Worm (Caenorhabditis elegans) whole organism, young adult: Measurements from ENCODE around the gene Y43E12A.2.

Source experiments
- B0336.3 ChIP-seq: fragments of 200-800 bp; sonication (Bioruptor generic); IDR thresholded peaks from 2 replicates; pipeline ENCODE4 v1.3.6; 2022; ENCODE audit warnings: missing genetic modification characterization, missing compliant biosample characterization
- F10E7.11 ChIP-seq: sonication (generic microtip); optimal IDR thresholded peaks from 2 replicates; lab custom pipeline; 2017; ENCODE audit warnings: mild to moderate bottlenecking, missing genetic modification characterization, moderate library complexity, missing compliant biosample characterization
- F23B12.7 ChIP-seq: sonication (generic microtip); optimal IDR thresholded peaks from 2 replicates; lab custom pipeline; 2017; ENCODE audit warnings: missing genetic modification characterization, mild to moderate bottlenecking, missing compliant biosample characterization, antibody characterized with exemption, moderate library complexity; ENCODE audit not compliant: insufficient read depth
- F33H1.4 ChIP-seq: fragments of 200-800 bp; sonication (Bioruptor generic); IDR thresholded peaks from 2 replicates; pipeline ENCODE4 v1.3.6; 2022; ENCODE audit warnings: missing genetic modification reagents, missing genetic modification characterization, missing compliant biosample characterization
- F37B4.10 ChIP-seq: fragments of 200-800 bp; sonication (Bioruptor generic); IDR thresholded peaks from 2 replicates; pipeline ENCODE4 v1.3.6; 2022; ENCODE audit warnings: missing genetic modification characterization, missing compliant biosample characterization
- T07F8.4 ChIP-seq: sonication (generic microtip); optimal IDR thresholded peaks from 2 replicates; lab custom pipeline; 2016; ENCODE audit warnings: mild to moderate bottlenecking, missing genetic modification characterization, moderate library complexity, missing compliant biosample characterization
- Y56A3A.18 ChIP-seq: fragments of 200-800 bp; sonication (Bioruptor generic); IDR thresholded peaks from 2 replicates; pipeline ENCODE4 v1.3.6; 2022; ENCODE audit warnings: missing genetic modification reagents, missing genetic modification characterization, missing compliant biosample characterization
- ama-1 ChIP-seq, 3 experiments: fragments of 150-350 bp in 1 of 3; sonication (generic microtip) in 2 of 3; optimal IDR thresholded peaks; 2 replicates each; lab custom pipeline; 2014 to 2018; ENCODE audit warnings: missing biosample characterization in 2 of 3, missing genetic modification characterization in 2 of 3, missing genetic modification reagents in 2 of 3
- attf-5 ChIP-seq: fragments of 200-800 bp; sonication (Bioruptor generic); optimal IDR thresholded peaks from 2 replicates; lab custom pipeline; 2018; ENCODE audit warnings: mild to moderate bottlenecking, missing genetic modification characterization, missing compliant biosample characterization
- bed-1 ChIP-seq: fragments of 200-800 bp; sonication (Bioruptor generic); IDR thresholded peaks from 2 replicates; pipeline ENCODE4 v1.3.6; 2022; ENCODE audit warnings: missing genetic modification reagents, missing genetic modification characterization, missing compliant biosample characterization
- ccch-3 ChIP-seq: fragments of 200-800 bp; sonication (Bioruptor generic); optimal IDR thresholded peaks from 2 replicates; lab custom pipeline; 2018; ENCODE audit warnings: mild to moderate bottlenecking, missing genetic modification characterization, missing compliant biosample characterization
- cebp-2 ChIP-seq: fragments of 200-800 bp; sonication (Bioruptor generic); IDR thresholded peaks from 2 replicates; pipeline ENCODE4 v1.3.6; 2022; ENCODE audit warnings: missing genetic modification characterization, missing compliant biosample characterization
- ceh-27 ChIP-seq: fragments of 200-800 bp; sonication (Bioruptor generic); optimal IDR thresholded peaks from 2 replicates; lab custom pipeline; 2018; ENCODE audit warnings: mild to moderate bottlenecking, missing genetic modification characterization, moderate library complexity, missing compliant biosample characterization
- ceh-40 ChIP-seq: fragments of 200-800 bp; sonication (Bioruptor generic); IDR thresholded peaks from 2 replicates; pipeline ENCODE4 v1.3.6; 2022; ENCODE audit warnings: missing genetic modification characterization, missing compliant biosample characterization
- ceh-58 ChIP-seq: fragments of 200-800 bp; sonication (Bioruptor generic); IDR thresholded peaks from 2 replicates; pipeline ENCODE4 v1.3.6; 2022; ENCODE audit warnings: missing genetic modification characterization, missing compliant biosample characterization
- die-1 ChIP-seq: sonication (generic microtip); optimal IDR thresholded peaks from 2 replicates; lab custom pipeline; 2016; ENCODE audit warnings: missing genotype, mild to moderate bottlenecking, missing genetic modification characterization, missing compliant biosample characterization
- dox-1 ChIP-seq: fragments of 200-800 bp; sonication (Bioruptor generic); IDR thresholded peaks from 2 replicates; pipeline ENCODE4 v1.3.6; 2022; ENCODE audit warnings: missing genetic modification reagents, missing genetic modification characterization, missing compliant biosample characterization
- dpl-1 ChIP-seq: fragments of 150-350 bp; optimal IDR thresholded peaks from 2 replicates; lab custom pipeline; 2014; ENCODE audit warnings: missing biosample characterization, missing genetic modification reagents, missing genetic modification characterization
- efl-1 ChIP-seq: fragments of 150-350 bp; optimal IDR thresholded peaks from 2 replicates; lab custom pipeline; 2014; ENCODE audit warnings: missing biosample characterization, missing genetic modification reagents, missing genetic modification characterization
- egrh-3 ChIP-seq: fragments of 200-800 bp; sonication (Bioruptor generic); IDR thresholded peaks from 2 replicates; pipeline ENCODE4 v1.3.6; 2022; ENCODE audit warnings: missing genetic modification reagents, missing genetic modification characterization, missing compliant biosample characterization
- ekl-4 ChIP-seq: fragments of 200-800 bp; sonication (Bioruptor generic); IDR thresholded peaks from 2 replicates; pipeline ENCODE4 v1.3.6; 2022; ENCODE audit warnings: missing genetic modification reagents, missing genetic modification characterization, missing compliant biosample characterization
- ets-4 ChIP-seq: fragments of 200-800 bp; sonication (Bioruptor generic); optimal IDR thresholded peaks from 2 replicates; lab custom pipeline; 2018; ENCODE audit warnings: mild to moderate bottlenecking, missing genetic modification characterization, missing compliant biosample characterization
- hlh-12 ChIP-seq: sonication (generic microtip); optimal IDR thresholded peaks from 2 replicates; lab custom pipeline; 2016; ENCODE audit warnings: missing genetic modification characterization, missing compliant biosample characterization
- hlh-26 ChIP-seq: fragments of 200-800 bp; sonication (Bioruptor generic); conservative IDR thresholded peaks from 2 replicates; pipeline ENCODE4 v1.3.6; 2022; ENCODE audit warnings: missing genetic modification reagents, missing genetic modification characterization, missing compliant biosample characterization
- hmg-1.2 ChIP-seq: fragments of 200-800 bp; sonication (Bioruptor generic); IDR thresholded peaks from 2 replicates; pipeline ENCODE4 v1.3.6; 2022; ENCODE audit warnings: missing genetic modification reagents, missing genetic modification characterization, missing compliant biosample characterization
- let-526 ChIP-seq: fragments of 200-800 bp; sonication (Bioruptor generic); IDR thresholded peaks from 2 replicates; pipeline ENCODE4 v1.3.6; 2022; ENCODE audit warnings: missing genetic modification reagents, missing genetic modification characterization, missing compliant biosample characterization
- lin-26 ChIP-seq: fragments of 200-800 bp; sonication (Bioruptor generic); IDR thresholded peaks from 2 replicates; pipeline ENCODE4 v1.3.6; 2022; ENCODE audit warnings: missing genetic modification reagents, missing genetic modification characterization, missing compliant biosample characterization
- lir-1 ChIP-seq: fragments of 200-800 bp; sonication (Bioruptor generic); conservative IDR thresholded peaks from 2 replicates; pipeline ENCODE4 v1.3.6; 2022; ENCODE audit warnings: missing genetic modification reagents, missing genetic modification characterization, missing compliant biosample characterization
- lsl-1 ChIP-seq: fragments of 200-800 bp; sonication (Bioruptor generic); optimal IDR thresholded peaks from 2 replicates; lab custom pipeline; 2018; ENCODE audit warnings: mild to moderate bottlenecking, missing genetic modification characterization, moderate library complexity, missing compliant biosample characterization
- madf-3 ChIP-seq: fragments of 200-800 bp; sonication (Bioruptor generic); IDR thresholded peaks from 2 replicates; pipeline ENCODE4 v1.3.6; 2022; ENCODE audit warnings: missing genetic modification reagents, missing genetic modification characterization, missing compliant biosample characterization
- madf-6 ChIP-seq: fragments of 200-800 bp; sonication (Bioruptor generic); IDR thresholded peaks from 2 replicates; pipeline ENCODE4 v1.3.6; 2022; ENCODE audit warnings: missing genetic modification reagents, missing genetic modification characterization, missing compliant biosample characterization
- madf-8 ChIP-seq: fragments of 200-800 bp; sonication (Bioruptor generic); conservative IDR thresholded peaks from 2 replicates; pipeline ENCODE4 v1.3.6; 2022; ENCODE audit warnings: missing genetic modification reagents, missing genetic modification characterization, missing compliant biosample characterization
- nfya-2 ChIP-seq: fragments of 200-800 bp; sonication (Bioruptor generic); IDR thresholded peaks from 2 replicates; pipeline ENCODE4 v1.3.6; 2022; ENCODE audit warnings: missing genetic modification reagents, missing genetic modification characterization, missing compliant biosample characterization
- nfyb-1 ChIP-seq: fragments of 200-800 bp; sonication (Bioruptor generic); IDR thresholded peaks from 2 replicates; pipeline ENCODE4 v1.3.6; 2022; ENCODE audit warnings: missing genetic modification reagents, missing genetic modification characterization, missing compliant biosample characterization
- nhr-120 ChIP-seq: fragments of 200-800 bp; sonication (Bioruptor generic); IDR thresholded peaks from 2 replicates; pipeline ENCODE4 v1.3.6; 2022; ENCODE audit warnings: missing genetic modification characterization, missing compliant biosample characterization
- repo-1 ChIP-seq: sonication (generic microtip); optimal IDR thresholded peaks from 2 replicates; lab custom pipeline; 2017; ENCODE audit warnings: mild to moderate bottlenecking, missing genetic modification characterization, missing compliant biosample characterization
- sea-2 ChIP-seq: fragments of 200-800 bp; sonication (Bioruptor generic); IDR thresholded peaks from 2 replicates; pipeline ENCODE4 v1.3.6; 2022; ENCODE audit warnings: missing genetic modification characterization, missing compliant biosample characterization
- snpc-1.3 ChIP-seq: sonication (generic microtip); optimal IDR thresholded peaks from 2 replicates; lab custom pipeline; 2017; ENCODE audit warnings: missing genetic modification characterization, mild to moderate bottlenecking, missing compliant biosample characterization, antibody characterized with exemption, moderate library complexity, missing genotype, missing genetic modification reagents; ENCODE audit not compliant: insufficient read depth
- somi-1 ChIP-seq: fragments of 200-800 bp; sonication (Bioruptor generic); optimal IDR thresholded peaks from 2 replicates; lab custom pipeline; 2018; ENCODE audit warnings: mild to moderate bottlenecking, missing genetic modification characterization, missing compliant biosample characterization
- tlf-1 ChIP-seq: fragments of 200-800 bp; sonication (Bioruptor generic); optimal IDR thresholded peaks from 2 replicates; lab custom pipeline; 2018; ENCODE audit warnings: mild to moderate bottlenecking, missing genetic modification characterization, missing compliant biosample characterization
- unc-130 ChIP-seq: sonication (generic microtip); optimal IDR thresholded peaks from 2 replicates; lab custom pipeline; 2016; ENCODE audit warnings: missing genetic modification reagents, missing genetic modification characterization, missing compliant biosample characterization
- zfh-2 ChIP-seq: fragments of 200-800 bp; sonication (Bioruptor generic); conservative IDR thresholded peaks from 2 replicates; pipeline ENCODE4 v1.3.6; 2022; ENCODE audit warnings: missing genetic modification reagents, missing genetic modification characterization, missing compliant biosample characterization
- ztf-18 ChIP-seq: sonication (generic microtip); optimal IDR thresholded peaks from 2 replicates; lab custom pipeline; 2016; ENCODE audit warnings: missing genotype, mild to moderate bottlenecking, missing genetic modification characterization, missing compliant biosample characterization

Gene Y43E12A.2

ce11 chrIV:10985568-10986035 is 3.7 kb downstream of the Y43E12A.2 start, which contains the start of gene cyb-2.1 (continued):
- TF ChIP-seq madf-6 = peak; percentile 98
- TF ChIP-seq ceh-40 (GFP tag; lab: Robert Waterston, UW) = no peak
- no peak for TF ChIP-seq somi-1 (GFP tag; lab: Kevin White, UChicago)
- no peak for TF ChIP-seq nfyb-1
- no peak for TF ChIP-seq madf-3
- TF ChIP-seq ceh-58 (GFP tag; lab: Robert Waterston, UW) = no peak
- no peak for TF ChIP-seq dox-1 (GFP tag; lab: Robert Waterston, UW)
- TF ChIP-seq sea-2 (GFP tag; lab: Robert Waterston, UW) = no peak
- TF ChIP-seq lir-1 (GFP tag; lab: Robert Waterston, UW) = no peak
- TF ChIP-seq ceh-27 (GFP tag; lab: Kevin White, UChicago) = no peak
- TF ChIP-seq efl-1 = peak; percentile 59
- TF ChIP-seq lin-26 (GFP tag; lab: Robert Waterston, UW) = no peak
- TF ChIP-seq nhr-120 (GFP tag; lab: Robert Waterston, UW) = no peak
- TF ChIP-seq snpc-1.3 (tag; lab: Kevin White, UChicago) = no peak
- no peak for TF ChIP-seq Y56A3A.18 (GFP tag; lab: Robert Waterston, UW)
- TF ChIP-seq attf-5 = no peak
- TF ChIP-seq zfh-2 = no peak
- TF ChIP-seq ama-1 (optimal IDR thresholded peaks at IDR 0.05; lab: Kevin White, UChicago) = no peak
- no peak for TF ChIP-seq ama-1 (GFP tag; optimal IDR thresholded peaks at IDR 0.05; lab: Kevin White, UChicago)
- TF ChIP-seq hlh-26 (GFP tag; lab: Robert Waterston, UW) = no peak
- TF ChIP-seq lsl-1 (GFP tag; lab: Kevin White, UChicago) = peak; percentile 84
- TF ChIP-seq F33H1.4 = peak; percentile 71
- no peak for TF ChIP-seq nfya-2 (GFP tag; lab: Robert Waterston, UW)
- TF ChIP-seq tlf-1 (GFP tag; lab: Kevin White, UChicago) = no peak
- no peak for TF ChIP-seq cebp-2 (GFP tag; lab: Robert Waterston, UW)
- no peak for TF ChIP-seq egrh-3 (GFP tag; lab: Robert Waterston, UW)
- TF ChIP-seq F10E7.11 (tag; lab: Kevin White, UChicago) = no peak
- TF ChIP-seq unc-130 (GFP tag; lab: Kevin White, UChicago) = no peak
- TF ChIP-seq dpl-1 (GFP tag; lab: Kevin White, UChicago) = no peak
- TF ChIP-seq B0336.3 = no peak
- no peak for TF ChIP-seq ekl-4 (GFP tag; lab: Robert Waterston, UW)
- no peak for TF ChIP-seq ztf-18
- TF ChIP-seq F23B12.7 = no peak
- no peak for TF ChIP-seq ccch-3 (GFP tag; lab: Kevin White, UChicago)
- no peak for TF ChIP-seq hlh-12 (tag; lab: Kevin White, UChicago)
- TF ChIP-seq F37B4.10 (GFP tag; lab: Robert Waterston, UW) = no peak
- TF ChIP-seq bed-1 (GFP tag; lab: Robert Waterston, UW) = no peak
- no peak for TF ChIP-seq let-526 (GFP tag; lab: Robert Waterston, UW)
- TF ChIP-seq repo-1 (tag; lab: Kevin White, UChicago) = no peak
- TF ChIP-seq ets-4 = no peak
- no peak for TF ChIP-seq T07F8.4
- no peak for TF ChIP-seq die-1 (tag; lab: Kevin White, UChicago)
- peak; percentile 96 for TF ChIP-seq madf-8 (GFP tag; lab: Robert Waterston, UW)
- peak; percentile 18; the same call in 1 of the 2 replicates for TF ChIP-seq hmg-1.2 (GFP tag; lab: Robert Waterston, UW)
